Fruit fly (Drosophila melanogaster): ENCODE data around the gene CG8043.

The CG8043 gene

DNA sequence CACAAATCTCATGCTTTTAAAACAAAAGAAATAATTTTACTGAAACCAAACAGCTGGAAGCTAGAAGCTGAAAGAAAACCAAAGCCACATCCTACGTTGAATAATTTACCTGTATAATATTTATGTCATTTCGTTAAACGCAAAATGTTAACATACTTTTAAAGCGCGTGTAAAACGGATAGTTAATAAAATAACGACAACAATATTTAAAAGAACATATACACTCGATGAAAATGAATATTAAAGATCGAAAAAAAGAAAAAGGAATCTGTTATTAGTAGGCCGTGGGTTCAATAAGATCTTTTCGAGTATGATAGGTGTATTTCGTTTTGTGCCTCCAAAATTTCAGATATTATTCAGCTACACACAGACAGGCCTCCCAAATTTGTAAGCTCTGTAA, 44.4 kb downstream of the CG8043 start, which contains the start of gene CG8136:
TSS of gene CG8136 (plus strand) at position 301 of the 400 bp plus-strand sequence.
- TF ChIP-seq CG17801 (GFP tag; optimal IDR thresholded peaks at IDR 0.05; ENCODE audit: partially characterized antibody): no peak

DNA sequence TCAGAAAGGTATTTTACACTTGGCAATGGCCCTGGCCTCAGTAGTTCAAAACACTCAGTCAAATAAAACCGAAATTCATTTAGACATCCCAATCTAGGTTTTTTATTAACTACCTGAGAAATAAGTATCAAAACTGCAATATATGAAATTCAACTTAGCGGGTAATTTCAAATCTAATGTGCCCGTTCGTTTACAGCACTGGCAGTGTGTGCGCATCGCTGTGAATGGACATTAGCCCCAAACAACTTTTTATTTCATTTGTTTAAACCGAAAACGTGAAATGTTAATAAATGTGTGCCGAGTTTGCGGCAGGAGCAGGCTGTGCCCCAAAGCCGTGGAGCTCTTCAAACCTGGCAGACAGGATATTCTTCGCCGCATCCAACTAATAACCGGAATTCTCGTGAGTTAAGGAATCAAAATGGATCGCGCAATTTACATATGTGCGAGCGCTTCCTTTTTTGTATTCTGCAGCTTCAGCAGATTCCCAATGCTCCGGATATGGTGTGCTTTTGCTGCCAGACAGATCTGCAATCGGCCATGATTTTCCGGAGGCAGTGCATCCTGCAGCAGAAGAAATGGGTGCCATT, 46.3 kb downstream of the CG8043 start, which contains the start of gene nom:
TSS of gene nom (plus strand) at position 213 of the 587 bp plus-strand sequence.
- TF ChIP-seq CG17801 (GFP tag; optimal IDR thresholded peaks at IDR 0.05; ENCODE audit: partially characterized antibody): no peak

DNA sequence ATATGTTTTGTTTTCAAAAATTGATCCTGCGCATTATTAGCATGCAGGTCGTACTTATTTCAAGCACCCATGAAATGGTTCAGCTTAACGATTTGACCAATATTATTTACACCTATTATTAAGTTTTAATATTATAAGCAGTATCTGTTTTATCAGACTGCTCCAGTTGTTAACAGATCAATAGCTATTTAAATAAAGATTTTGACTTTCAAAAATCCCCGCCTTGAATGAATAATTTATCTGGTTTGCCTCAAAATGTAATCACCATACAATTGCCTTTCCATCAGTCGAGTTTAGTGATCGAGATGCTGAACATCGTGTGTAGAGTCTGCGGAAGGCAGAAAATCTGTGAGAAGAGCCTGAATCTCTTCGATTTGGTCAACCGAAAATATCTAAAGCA, 48.5 kb downstream of the CG8043 start, which contains the start of gene ouib:
TSS of gene ouib (plus strand) at position 301 of the 400 bp plus-strand sequence.
- no peak for TF ChIP-seq CG17801 (GFP tag; optimal IDR thresholded peaks at IDR 0.05; ENCODE audit: partially characterized antibody)

DNA sequence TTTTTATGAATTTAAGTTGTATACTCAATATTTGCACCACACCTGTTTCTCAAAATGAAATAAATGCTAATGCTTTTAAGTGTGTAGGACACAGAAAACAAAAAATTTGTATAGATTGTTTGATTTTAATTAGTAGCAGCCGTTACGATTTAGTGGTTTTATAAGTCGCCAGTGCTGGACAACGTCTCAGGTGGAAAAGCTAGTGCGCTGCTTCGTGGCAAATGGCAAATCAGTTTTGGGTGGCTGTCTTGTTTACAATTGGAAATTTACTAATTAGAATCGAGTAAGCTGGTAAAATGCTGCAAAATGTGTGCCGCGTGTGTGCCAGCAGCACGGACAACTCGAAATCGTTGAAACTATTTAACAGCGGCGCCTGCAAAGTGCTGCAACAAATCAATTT, 49.9 kb downstream of the CG8043 start, which contains the start of gene CG8159:
TSS of gene CG8159 (plus strand) at position 223 of the 400 bp plus-strand sequence.
- no peak for TF ChIP-seq CG17801 (GFP tag; optimal IDR thresholded peaks at IDR 0.05; ENCODE audit: partially characterized antibody)
